Worm (Caenorhabditis elegans): Measurements from ENCODE around the gene C17H11.5.
A peak's percentile ranks its signal among the peaks of the same experiment; 100 is the strongest.

C17H11.5 gene

DNA sequence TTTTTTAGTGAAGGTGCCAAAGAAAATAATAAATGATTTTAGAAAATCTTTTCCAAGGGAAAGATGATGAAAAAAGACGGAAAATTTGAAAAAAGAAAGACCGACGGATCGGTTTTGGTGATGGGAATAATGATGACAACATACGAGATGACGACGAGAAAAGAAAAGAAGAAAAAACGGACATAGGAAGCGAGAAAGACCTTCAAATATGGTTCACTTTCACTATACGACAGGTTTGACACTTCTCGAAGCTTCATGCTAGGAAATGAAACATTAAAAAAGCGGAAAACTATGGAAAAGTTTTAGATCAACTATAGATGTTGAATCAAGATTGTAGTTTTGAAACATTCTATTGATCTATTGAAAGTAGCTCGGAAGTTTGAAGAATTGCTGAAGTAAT lies 15.3 kb upstream of the C17H11.5 start:
- no peak for TF ChIP-seq ceh-36 (tag; optimal IDR thresholded peaks at IDR 0.05)
- TF ChIP-seq aly-1 (tag; optimal IDR thresholded peaks at IDR 0.05), result no peak
- no peak for TF ChIP-seq pes-1 (GFP tag; IDR thresholded peaks at IDR 0.05)
- TF ChIP-seq tra-4 (tag; optimal IDR thresholded peaks at IDR 0.05), result no peak
- no peak for TF ChIP-seq hmbx-1 (tag; optimal IDR thresholded peaks at IDR 0.05)
- no peak for TF ChIP-seq hmg-4 (GFP tag; optimal IDR thresholded peaks at IDR 0.05)
- no peak for TF ChIP-seq ets-7 (tag; optimal IDR thresholded peaks at IDR 0.05)
- no peak for TF ChIP-seq scrt-1 (GFP tag; IDR thresholded peaks at IDR 0.05)
- TF ChIP-seq tbx-37 (GFP tag; conservative IDR thresholded peaks at IDR 0.05), result no peak
- TF ChIP-seq flt-1 (GFP tag; IDR thresholded peaks at IDR 0.05), result no peak

DNA sequence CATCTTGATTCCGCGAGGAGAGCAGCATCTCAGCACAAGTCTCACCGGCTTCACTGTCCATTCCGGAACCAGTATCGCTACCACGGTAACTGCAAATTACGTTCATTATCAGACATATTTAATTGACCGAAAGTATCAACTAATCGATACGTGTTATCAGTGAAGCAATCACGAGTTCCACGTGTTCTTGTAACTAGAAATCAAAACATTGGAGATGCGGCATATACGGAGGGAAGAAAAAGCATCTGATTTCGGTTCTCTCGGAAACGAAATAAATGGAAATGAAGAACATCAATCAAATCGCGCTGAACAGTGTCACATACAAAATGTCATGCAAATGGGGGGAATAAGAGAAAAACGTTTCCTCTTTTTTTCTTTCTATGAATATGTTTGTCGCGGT lies 8.3 kb upstream of the C17H11.5 start:
- no peak for TF ChIP-seq B0310.2 (tag; optimal IDR thresholded peaks at IDR 0.05)
- no peak for TF ChIP-seq ama-1 (optimal IDR thresholded peaks at IDR 0.05)
- TF ChIP-seq flt-1 (GFP tag; IDR thresholded peaks at IDR 0.05), result no peak
- no peak for TF ChIP-seq hmbx-1 (tag; optimal IDR thresholded peaks at IDR 0.05)
- no peak for TF ChIP-seq ceh-13 (GFP tag; optimal IDR thresholded peaks at IDR 0.05)
- no peak for TF ChIP-seq tbx-11 (GFP tag; IDR thresholded peaks at IDR 0.05)
- no peak for TF ChIP-seq F13C5.2 (tag; optimal IDR thresholded peaks at IDR 0.05)
- TF ChIP-seq tra-4 (tag; optimal IDR thresholded peaks at IDR 0.05), result no peak
- TF ChIP-seq sea-1 (GFP tag; conservative IDR thresholded peaks at IDR 0.05), result no peak
- no peak for TF ChIP-seq pes-1 (GFP tag; IDR thresholded peaks at IDR 0.05)
- no peak for TF ChIP-seq hmg-4 (GFP tag; optimal IDR thresholded peaks at IDR 0.05)
- no peak for TF ChIP-seq aly-1 (tag; optimal IDR thresholded peaks at IDR 0.05)
- TF ChIP-seq hnd-1 (tag; optimal IDR thresholded peaks at IDR 0.05), result no peak
- TF ChIP-seq scrt-1 (GFP tag; IDR thresholded peaks at IDR 0.05), result no peak
- TF ChIP-seq tbx-37 (GFP tag; conservative IDR thresholded peaks at IDR 0.05), result no peak
- no peak for TF ChIP-seq ets-7 (tag; optimal IDR thresholded peaks at IDR 0.05)
- TF ChIP-seq ceh-36 (tag; optimal IDR thresholded peaks at IDR 0.05), result no peak

- TF ChIP-seq scrt-1 (GFP tag; IDR thresholded peaks at IDR 0.05), result peak; percentile 62; the same call in 1 of the 2 replicates
- 0 out of 2 replicates have a peak, but pooled peaks have one; percentile 13 for TF ChIP-seq flt-1 (GFP tag; IDR thresholded peaks at IDR 0.05)
- 0 out of 2 replicates have a peak, but pooled peaks have one; percentile 53 for TF ChIP-seq tbx-11 (GFP tag; IDR thresholded peaks at IDR 0.05)
- TF ChIP-seq sea-1 (GFP tag; conservative IDR thresholded peaks at IDR 0.05), result peak; percentile 69
- TF ChIP-seq tbx-37 (GFP tag; conservative IDR thresholded peaks at IDR 0.05), result peak; percentile 37; the same call in 1 of the 2 replicates
Measured at ce11 chrX:8181590-8182311, 3.2 kb downstream of the C17H11.5 start, which contains the start of gene C17H11.4. C17H11.4 (minus strand) TSS chrX:8181640.

- no peak for TF ChIP-seq ceh-36 (tag; optimal IDR thresholded peaks at IDR 0.05)
- TF ChIP-seq ceh-13 (GFP tag; optimal IDR thresholded peaks at IDR 0.05), result no peak
- no peak for TF ChIP-seq tbx-11 (GFP tag; IDR thresholded peaks at IDR 0.05)
- no peak for TF ChIP-seq aly-1 (tag; optimal IDR thresholded peaks at IDR 0.05)
- no peak for TF ChIP-seq B0310.2 (tag; optimal IDR thresholded peaks at IDR 0.05)
- TF ChIP-seq scrt-1 (GFP tag; IDR thresholded peaks at IDR 0.05), result no peak
- no peak for TF ChIP-seq tbx-37 (GFP tag; conservative IDR thresholded peaks at IDR 0.05)
Measured at ce11 chrX:8173610-8174009, 11.3 kb downstream of the C17H11.5 start, which contains the start of gene C17H11.1. C17H11.1 (plus strand) TSS chrX:8173910.

DNA sequence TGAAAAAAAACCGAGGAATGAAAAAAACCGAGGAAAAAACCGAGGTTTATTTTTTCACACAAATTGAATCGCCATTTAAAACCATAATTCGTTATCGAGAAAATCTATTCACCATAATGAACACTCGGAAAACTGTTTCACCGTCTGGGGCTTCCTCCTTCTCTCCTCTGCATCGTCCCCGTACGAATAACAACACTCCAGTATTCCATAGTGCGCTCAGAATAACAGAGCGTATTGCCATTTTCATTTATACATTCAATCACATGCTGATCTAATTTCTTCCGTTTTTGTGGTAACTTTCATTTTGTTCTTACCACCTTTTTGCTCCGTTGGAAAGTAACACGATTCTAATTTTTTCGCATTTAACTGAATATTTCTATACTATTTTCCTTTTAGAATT lies 15.4 kb downstream of the C17H11.5 start, which contains the start of gene C17H11.2:
TSS of gene C17H11.2 (plus strand) at position 397 of the 400 bp plus-strand sequence.
- TF ChIP-seq pes-1 (GFP tag; IDR thresholded peaks at IDR 0.05) (no peak), hmg-4 (GFP tag; optimal IDR thresholded peaks at IDR 0.05) (no peak), tra-4 (tag; optimal IDR thresholded peaks at IDR 0.05) (no peak), aly-1 (tag; optimal IDR thresholded peaks at IDR 0.05) (no peak)

DNA sequence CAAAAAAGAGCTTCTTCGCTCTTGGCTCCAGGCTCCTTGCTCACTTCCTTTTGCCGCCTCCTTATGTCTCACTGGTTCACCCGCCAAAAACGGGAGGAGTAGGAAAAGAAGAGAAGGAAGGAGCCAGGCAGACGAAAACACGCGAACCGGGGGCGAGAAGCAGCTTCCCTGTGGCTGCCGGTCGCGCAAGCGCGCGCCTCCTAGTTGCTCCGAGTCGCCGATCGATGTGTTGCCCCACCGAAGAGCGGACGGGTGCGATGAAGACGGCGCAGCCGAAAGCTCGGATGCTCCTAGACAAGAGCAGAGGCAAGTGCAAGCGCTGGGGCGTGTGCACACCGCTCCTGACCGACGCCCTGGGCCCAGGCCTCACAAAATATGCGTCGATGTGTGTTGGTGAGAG lies 21.4 kb downstream of the C17H11.5 start:
- TF ChIP-seq tra-4 (tag; optimal IDR thresholded peaks at IDR 0.05), result no peak
- TF ChIP-seq aly-1 (tag; optimal IDR thresholded peaks at IDR 0.05), result peak; percentile 3
- peak; percentile 64 for TF ChIP-seq hmg-4 (GFP tag; optimal IDR thresholded peaks at IDR 0.05)

DNA sequence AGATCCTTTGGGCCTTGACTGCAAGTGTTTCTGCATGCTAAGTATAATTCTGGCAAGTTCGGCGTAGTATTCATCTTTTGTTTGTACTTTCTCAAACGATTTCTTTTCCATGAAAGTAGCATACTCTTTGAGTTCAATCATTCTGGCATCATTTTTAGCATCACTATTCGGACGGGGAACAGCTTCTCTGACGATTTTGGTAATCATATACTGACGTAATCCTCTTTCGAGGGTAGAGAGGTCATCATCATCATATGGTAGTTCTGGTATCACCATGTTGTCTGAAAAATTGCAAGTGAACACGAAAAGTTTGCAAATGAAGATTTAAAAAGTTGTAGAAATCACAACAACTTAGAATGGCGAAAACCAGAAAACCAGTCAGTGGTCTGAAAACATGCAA lies 22.1 kb downstream of the C17H11.5 start, which contains the start of gene F22F1.3:
TSS of gene F22F1.3 (minus strand) at position 281 of the 400 bp plus-strand sequence.
- TF ChIP-seq ceh-13 (GFP tag; optimal IDR thresholded peaks at IDR 0.05), result no peak
- no peak for TF ChIP-seq hnd-1 (tag; optimal IDR thresholded peaks at IDR 0.05)
- no peak for TF ChIP-seq ets-7 (tag; optimal IDR thresholded peaks at IDR 0.05)
- no peak for TF ChIP-seq hmg-4 (GFP tag; optimal IDR thresholded peaks at IDR 0.05)
- TF ChIP-seq tbx-11 (GFP tag; IDR thresholded peaks at IDR 0.05), result no peak
- no peak for TF ChIP-seq tbx-37 (GFP tag; conservative IDR thresholded peaks at IDR 0.05)
- no peak for TF ChIP-seq ama-1 (optimal IDR thresholded peaks at IDR 0.05)
- no peak for TF ChIP-seq ceh-36 (tag; optimal IDR thresholded peaks at IDR 0.05)
- TF ChIP-seq B0310.2 (tag; optimal IDR thresholded peaks at IDR 0.05), result no peak
- TF ChIP-seq sea-1 (GFP tag; conservative IDR thresholded peaks at IDR 0.05), result no peak
- no peak for TF ChIP-seq aly-1 (tag; optimal IDR thresholded peaks at IDR 0.05)
- no peak for TF ChIP-seq scrt-1 (GFP tag; IDR thresholded peaks at IDR 0.05)

DNA sequence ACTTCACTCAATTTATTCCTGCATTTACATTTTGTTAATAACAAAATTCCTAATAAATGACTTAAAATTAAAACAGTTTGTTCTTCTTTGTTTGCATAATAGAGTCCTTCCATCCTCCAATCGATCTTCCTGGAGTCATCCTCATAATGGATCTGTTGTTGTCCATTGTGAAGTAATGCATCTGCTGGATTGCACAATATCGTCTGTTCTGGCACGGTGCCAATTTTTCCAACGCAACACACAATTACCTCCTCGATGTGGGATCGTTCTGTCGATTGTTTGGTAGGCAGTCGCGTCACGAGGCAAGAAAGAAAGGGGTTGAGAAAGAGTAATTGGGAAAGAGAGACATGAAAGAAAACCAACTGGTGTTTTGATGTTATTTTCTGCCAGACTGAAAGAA lies 24.9 kb downstream of the C17H11.5 start:
- TF ChIP-seq ama-1 (optimal IDR thresholded peaks at IDR 0.05), result peak; percentile 86
- no peak for TF ChIP-seq flt-1 (GFP tag; IDR thresholded peaks at IDR 0.05)
- TF ChIP-seq sea-1 (GFP tag; conservative IDR thresholded peaks at IDR 0.05), result 0 out of 2 replicates have a peak, but pooled peaks have one; percentile 16
